Fruit fly (Drosophila melanogaster) S2 (cell line): Measurements from ENCODE around the gene jus.

Experiments used
- CG8478 ChIP-seq: fragments of >200 bp; optimal IDR thresholded peaks from 2 replicates; lab custom pipeline; 2018
- CTCF ChIP-seq, 2 experiments: fragments of >200 bp; optimal IDR thresholded peaks; 2 replicates each; lab custom pipeline; 2018

dm6 chr3R:29228745-29229448, 34.1 kb upstream of the jus start, which contains the start of gene Usp1:
- TF ChIP-seq CTCF (optimal IDR thresholded peaks at IDR 0.05; lab: Kevin White, UChicago) (peak in 1 of 2 experiments; percentile 48), CG8478 (lab: Kevin White, UChicago) (no peak)
